Fruit fly (Drosophila melanogaster) whole organism, wandering third instar larva: ENCODE measurements around the gene RhoBTB.

Experiments used
- Abd-B ChIP-seq: fragments of >200 bp; optimal IDR thresholded peaks from 2 replicates; lab custom pipeline; 2017; ENCODE audit warnings: missing biosample characterization, missing genetic modification characterization
- CG32264 ChIP-seq: fragments of 200-800 bp; sonication (Bioruptor generic); optimal IDR thresholded peaks from 2 replicates; lab custom pipeline; 2016; ENCODE audit warnings: missing biosample characterization, missing genetic modification characterization
- CG9705 ChIP-seq: fragments of 200-800 bp; sonication (Bioruptor generic); optimal IDR thresholded peaks from 2 replicates; lab custom pipeline; 2018; ENCODE audit warnings: missing biosample characterization, mild to moderate bottlenecking, missing genetic modification characterization
- CrebA ChIP-seq: fragments of 200-800 bp; sonication (Bioruptor generic); optimal IDR thresholded peaks from 2 replicates; lab custom pipeline; 2016; ENCODE audit warnings: missing biosample characterization, mild to moderate bottlenecking, missing genetic modification characterization, borderline replicate concordance
- Dif ChIP-seq: fragments of 200-275, 200-300 bp; sonication (Bioruptor generic); optimal IDR thresholded peaks from 2 replicates; lab custom pipeline; 2018; ENCODE audit warnings: missing biosample characterization, missing genetic modification characterization; ENCODE audit not compliant: partially characterized antibody
- GATAd ChIP-seq: sonication (Bioruptor generic); optimal IDR thresholded peaks from 2 replicates; lab custom pipeline; 2016; ENCODE audit warnings: missing biosample characterization, missing genetic modification characterization
- Hnf4 ChIP-seq: fragments of 200-800 bp; sonication (Bioruptor generic); optimal IDR thresholded peaks from 2 replicates; lab custom pipeline; 2016; ENCODE audit warnings: missing biosample characterization, mild to moderate bottlenecking, missing genetic modification characterization
- Hr78 ChIP-seq: fragments of >200 bp; optimal IDR thresholded peaks from 2 replicates; lab custom pipeline; 2017; ENCODE audit warnings: missing biosample characterization, missing genetic modification characterization
- Hr83 ChIP-seq: fragments of 200-300 bp; sonication (Bioruptor generic); optimal IDR thresholded peaks from 2 replicates; lab custom pipeline; 2016; ENCODE audit warnings: missing biosample characterization, mild to moderate bottlenecking, missing genetic modification characterization, moderate library complexity; ENCODE audit not compliant: poor library complexity, severe bottlenecking
- Jra ChIP-seq: sonication (Bioruptor generic); optimal IDR thresholded peaks from 2 replicates; lab custom pipeline; 2016; ENCODE audit warnings: missing biosample characterization, missing genetic modification characterization
- Mio ChIP-seq: sonication (Bioruptor generic); optimal IDR thresholded peaks from 2 replicates; lab custom pipeline; 2016; ENCODE audit warnings: missing biosample characterization, missing genetic modification characterization
- Myc ChIP-seq: fragments of >200 bp; optimal IDR thresholded peaks from 2 replicates; lab custom pipeline; 2017
- N ChIP-seq: fragments of >200 bp; optimal IDR thresholded peaks from 2 replicates; lab custom pipeline; 2018; ENCODE audit warnings: missing biosample characterization, missing external identifiers, missing genetic modification characterization
- OdsH ChIP-seq: fragments of 200-800 bp; sonication (Bioruptor generic); optimal IDR thresholded peaks from 2 replicates; lab custom pipeline; 2016; ENCODE audit warnings: missing biosample characterization, mild to moderate bottlenecking, missing genetic modification characterization
- Rel ChIP-seq, 2 experiments: fragments of 200-800 bp; sonication (Bioruptor generic) in 1 of 2; optimal IDR thresholded peaks; 2 replicates in 1 of 2; 3 replicates in 1 of 2; lab custom pipeline; 2016 to 2019; ENCODE audit warnings: mild to moderate bottlenecking in 2 of 2, missing biosample characterization in 2 of 2, missing genetic modification characterization in 2 of 2, moderate library complexity in 1 of 2
- Sp1 ChIP-seq: fragments of 200-800 bp; sonication (Bioruptor generic); optimal IDR thresholded peaks from 3 replicates; lab custom pipeline; 2019; ENCODE audit warnings: missing biosample characterization, mild to moderate bottlenecking, missing genetic modification characterization, moderate library complexity
- Vsx2 ChIP-seq: fragments of 200-300, 225-300 bp; sonication (Bioruptor generic); optimal IDR thresholded peaks from 2 replicates; lab custom pipeline; 2018; ENCODE audit warnings: missing biosample characterization, missing genetic modification characterization; ENCODE audit not compliant: partially characterized antibody
- br ChIP-seq: fragments of 200-800 bp; sonication (Bioruptor generic); optimal IDR thresholded peaks from 2 replicates; lab custom pipeline; 2016; ENCODE audit warnings: missing biosample characterization, missing genetic modification characterization
- dl ChIP-seq, 2 experiments: fragments of 175-275, 200-275 bp in 1 of 2; fragments of 200-275 bp in 1 of 2; sonication (Bioruptor generic); optimal IDR thresholded peaks; lab custom pipeline; 2018; ENCODE audit warnings: mild to moderate bottlenecking in 2 of 2, missing biosample characterization in 2 of 2, missing genetic modification characterization in 2 of 2, moderate library complexity in 2 of 2; ENCODE audit not compliant: partially characterized antibody in 2 of 2, insufficient read depth in 1 of 2
- dmrt93B ChIP-seq: fragments of 200-800 bp; sonication (Bioruptor generic); optimal IDR thresholded peaks from 2 replicates; lab custom pipeline; 2018; ENCODE audit warnings: missing biosample characterization, mild to moderate bottlenecking, missing genetic modification characterization
- dsf ChIP-seq: sonication (Bioruptor generic); optimal IDR thresholded peaks from 2 replicates; lab custom pipeline; 2016; ENCODE audit warnings: missing biosample characterization, missing genetic modification characterization, borderline replicate concordance
- foxo ChIP-seq, 2 experiments: fragments of 200-800 bp; sonication (Bioruptor generic); optimal IDR thresholded peaks; 2 replicates in 1 of 2; 3 replicates in 1 of 2; lab custom pipeline; 2016 to 2017; ENCODE audit warnings: missing biosample characterization in 2 of 2, missing genetic modification characterization in 2 of 2
- h ChIP-seq: fragments of 200-800 bp; sonication (Bioruptor generic); optimal IDR thresholded peaks from 3 replicates; lab custom pipeline; 2016; ENCODE audit warnings: missing biosample characterization, mild to moderate bottlenecking, missing genetic modification characterization
- jim ChIP-seq: fragments of 175-275, 200-325 bp; sonication (Bioruptor generic); optimal IDR thresholded peaks from 2 replicates; lab custom pipeline; 2016; ENCODE audit warnings: missing biosample characterization, mild to moderate bottlenecking, missing genetic modification characterization
- pan ChIP-seq: fragments of >200 bp; optimal IDR thresholded peaks from 2 replicates; lab custom pipeline; 2017
- rgr ChIP-seq: fragments of 200-800 bp; sonication (Bioruptor generic); optimal IDR thresholded peaks from 3 replicates; lab custom pipeline; 2016; ENCODE audit warnings: missing biosample characterization, mild to moderate bottlenecking, missing genetic modification characterization
- sage ChIP-seq: fragments of 200-800 bp; sonication (Bioruptor generic); optimal IDR thresholded peaks from 2 replicates; lab custom pipeline; 2016; ENCODE audit warnings: missing biosample characterization, mild to moderate bottlenecking, missing genetic modification characterization
- sv ChIP-seq: fragments of 200-800 bp; sonication (Bioruptor generic); optimal IDR thresholded peaks from 3 replicates; lab custom pipeline; 2016; ENCODE audit warnings: missing biosample characterization, missing genetic modification characterization
- tai ChIP-seq: sonication (Bioruptor generic); optimal IDR thresholded peaks from 2 replicates; lab custom pipeline; 2016; ENCODE audit warnings: missing biosample characterization, missing genetic modification characterization
- usp ChIP-seq: fragments of >200 bp; optimal IDR thresholded peaks from 2 replicates; lab custom pipeline; 2017; ENCODE audit warnings: missing biosample characterization, missing genetic modification characterization
- woc ChIP-seq: sonication (Bioruptor generic); optimal IDR thresholded peaks from 2 replicates; lab custom pipeline; 2016; ENCODE audit warnings: missing biosample characterization, mild to moderate bottlenecking, missing genetic modification characterization

RhoBTB gene

dm6 chr3L:20405337-20405887 lies 29.4 kb downstream of the RhoBTB start:
- no peak for TF ChIP-seq Jra (GFP tag; lab: Kevin White, UChicago)
- no peak for TF ChIP-seq Hr78 (GFP tag; lab: Kevin White, UChicago)
- no peak for TF ChIP-seq Dif (GFP tag; lab: Kevin White, UChicago)
- no peak for TF ChIP-seq CG32264 (GFP tag; lab: Kevin White, UChicago)
- no peak for TF ChIP-seq Rel (GFP tag; optimal IDR thresholded peaks at IDR 0.05; lab: Kevin White, UChicago)
- no peak for TF ChIP-seq Rel (tag; optimal IDR thresholded peaks at IDR 0.05; lab: Kevin White, UChicago)
- TF ChIP-seq foxo (GFP tag; optimal IDR thresholded peaks at IDR 0.05; lab: Kevin White, UChicago) = no peak
- no peak for TF ChIP-seq OdsH
- no peak for TF ChIP-seq Abd-B (GFP tag; lab: Kevin White, UChicago)
- no peak for TF ChIP-seq dmrt93B (GFP tag; lab: Kevin White, UChicago)

dm6 chr3L:20405971-20406948 lies 30.2 kb downstream of the RhoBTB start:
- TF ChIP-seq br (GFP tag; lab: Kevin White, UChicago) (no peak), Abd-B (GFP tag; lab: Kevin White, UChicago) (no peak), tai (GFP tag; lab: Kevin White, UChicago) (no peak), sage (GFP tag; lab: Kevin White, UChicago) (no peak), Hnf4 (GFP tag; lab: Kevin White, UChicago) (no peak), pan (lab: Kevin White, UChicago) (no peak), Vsx2 (GFP tag; lab: Kevin White, UChicago) (no peak), Dif (GFP tag; lab: Kevin White, UChicago) (no peak), OdsH (no peak), Sp1 (GFP tag; lab: Kevin White, UChicago) (peak; percentile 14), Hr83 (GFP tag; lab: Kevin White, UChicago) (no peak), Jra (GFP tag; lab: Kevin White, UChicago) (no peak), woc (GFP tag; lab: Kevin White, UChicago) (no peak), Myc (lab: Kevin White, UChicago) (peak; percentile 66), Hr78 (GFP tag; lab: Kevin White, UChicago) (no peak), rgr (GFP tag; lab: Kevin White, UChicago) (no peak), sv (GFP tag; lab: Kevin White, UChicago) (no peak), h (GFP tag; lab: Kevin White, UChicago) (no peak), Rel (GFP tag; optimal IDR thresholded peaks at IDR 0.05; lab: Kevin White, UChicago) (no peak), Rel (tag; optimal IDR thresholded peaks at IDR 0.05; lab: Kevin White, UChicago) (no peak), dsf (no peak), foxo (GFP tag; optimal IDR thresholded peaks at IDR 0.05; lab: Kevin White, UChicago) (no peak), usp (GFP tag; lab: Kevin White, UChicago) (no peak), Mio (GFP tag; lab: Kevin White, UChicago) (no peak), N (GFP tag; lab: Kevin White, UChicago) (peak; percentile 64)

- no peak for TF ChIP-seq CG9705
- TF ChIP-seq dl (GFP tag; optimal IDR thresholded peaks at IDR 0.05; lab: Kevin White, UChicago; ENCODE audit: insufficient read depth in 1 of 2, partially characterized antibody in 2 of 2) = no peak
- TF ChIP-seq GATAd (GFP tag; lab: Kevin White, UChicago) = no peak
- TF ChIP-seq Vsx2 (GFP tag; lab: Kevin White, UChicago) = no peak
- no peak for TF ChIP-seq dmrt93B (GFP tag; lab: Kevin White, UChicago)
- no peak for TF ChIP-seq Hr78 (GFP tag; lab: Kevin White, UChicago)
- no peak for TF ChIP-seq tai (GFP tag; lab: Kevin White, UChicago)
- no peak for TF ChIP-seq woc (GFP tag; lab: Kevin White, UChicago)
- TF ChIP-seq jim (GFP tag; lab: Kevin White, UChicago) = no peak
- TF ChIP-seq Dif (GFP tag; lab: Kevin White, UChicago) = no peak
- no peak for TF ChIP-seq CrebA
- no peak for TF ChIP-seq N (GFP tag; lab: Kevin White, UChicago)
- TF ChIP-seq Myc (lab: Kevin White, UChicago) = no peak
- no peak for TF ChIP-seq br (GFP tag; lab: Kevin White, UChicago)
- no peak for TF ChIP-seq Hnf4 (GFP tag; lab: Kevin White, UChicago)
- no peak for TF ChIP-seq rgr (GFP tag; lab: Kevin White, UChicago)
- TF ChIP-seq foxo (GFP tag; optimal IDR thresholded peaks at IDR 0.05; lab: Kevin White, UChicago) = no peak
- TF ChIP-seq sv (GFP tag; lab: Kevin White, UChicago) = no peak
- no peak for TF ChIP-seq Hr83 (GFP tag; lab: Kevin White, UChicago)
These were observed 34.3 kb downstream of the RhoBTB start, which contains the start of gene CG13248 for dm6 chr3L:20410345-20410744. TSS of gene CG13248 (minus strand) at chr3L:20410566.
